Fruit fly (Drosophila melanogaster) S2 (cell line): Measurements from ENCODE around the gene PGAP5.

Experiments
- CG8478 ChIP-seq: fragments of >200 bp; optimal IDR thresholded peaks from 2 replicates; lab custom pipeline; 2018
- CTCF ChIP-seq, 2 experiments: fragments of >200 bp; optimal IDR thresholded peaks; 2 replicates each; lab custom pipeline; 2018

dm6 chr2L:8233571-8233970, 34.9 kb downstream of the PGAP5 start:
- TF ChIP-seq CTCF (optimal IDR thresholded peaks at IDR 0.05; lab: Kevin White, UChicago) = no peak
- TF ChIP-seq CG8478 (lab: Kevin White, UChicago) = no peak
